Worm (Caenorhabditis elegans): Measurements from ENCODE around the gene nhr-14.
"Not testable (repeated sequence)": the region's sequence is repeated elsewhere in the genome, so short reads cannot be mapped to it uniquely, and the experiment has no call there.

nhr-14 gene

ce11 chrX:8458917-8459316 is 17.1 kb downstream of the nhr-14 start:
- not testable (repeated sequence) for TF ChIP-seq rpc-1 (optimal IDR thresholded peaks at IDR 0.05)
- TF ChIP-seq rpc-1 (tag; optimal IDR thresholded peaks at IDR 0.05), result peak; percentile 42
- peak; percentile 72 for TF ChIP-seq tbp1 (GFP tag; optimal IDR thresholded peaks at IDR 0.05)
- TF ChIP-seq B0261.1 (tag; optimal IDR thresholded peaks at IDR 0.05), result peak; percentile 31
- TF ChIP-seq Y56A3A.18 (GFP tag; IDR thresholded peaks at IDR 0.05), result 0 out of 2 replicates have a peak, but pooled peaks have one; percentile 41
- 0 out of 2 replicates have a peak, but pooled peaks have one; percentile 9 for TF ChIP-seq D2030.7 (GFP tag; IDR thresholded peaks at IDR 0.05)
- peak; percentile 54; the same call in 1 of the 2 replicates for TF ChIP-seq lin-26 (GFP tag; IDR thresholded peaks at IDR 0.05)
- peak; percentile 44; the same call in 1 of the 2 replicates for TF ChIP-seq hmg-1.2 (GFP tag; IDR thresholded peaks at IDR 0.05)
- TF ChIP-seq pbrm-1 (GFP tag; IDR thresholded peaks at IDR 0.05), result 0 out of 2 replicates have a peak, but pooled peaks have one; percentile 38

DNA sequence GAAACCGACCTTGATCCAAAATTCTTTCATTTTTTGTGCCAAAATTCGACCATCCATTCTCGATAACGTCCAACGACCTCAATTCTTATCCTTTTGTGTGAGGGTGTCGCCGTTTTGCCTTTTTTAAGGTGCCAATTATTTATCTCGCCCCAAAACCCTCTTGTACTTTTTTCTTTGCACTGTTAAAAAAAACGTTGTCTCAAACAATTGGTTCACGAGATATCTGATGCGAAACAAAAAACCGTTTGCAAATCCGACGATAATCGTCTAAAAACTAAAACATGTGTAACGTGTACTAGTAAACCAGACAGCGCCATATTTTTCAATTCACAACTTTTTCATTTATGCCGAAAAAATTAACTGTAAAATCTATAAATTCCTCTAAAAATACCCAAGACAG is 18.7 kb downstream of the nhr-14 start, which contains the start of gene F16F9.3:
Gene F16F9.3 (plus strand): TSS at position 301 of the 400 bp plus-strand sequence.
- TF ChIP-seq C17E4.6 (GFP tag; IDR thresholded peaks at IDR 0.05) (no peak), lag-1 (GFP tag; IDR thresholded peaks at IDR 0.05) (no peak), F39B2.1 (GFP tag; IDR thresholded peaks at IDR 0.05) (no peak), madf-6 (GFP tag; IDR thresholded peaks at IDR 0.05) (no peak), F37B4.10 (GFP tag; IDR thresholded peaks at IDR 0.05) (no peak)

DNA sequence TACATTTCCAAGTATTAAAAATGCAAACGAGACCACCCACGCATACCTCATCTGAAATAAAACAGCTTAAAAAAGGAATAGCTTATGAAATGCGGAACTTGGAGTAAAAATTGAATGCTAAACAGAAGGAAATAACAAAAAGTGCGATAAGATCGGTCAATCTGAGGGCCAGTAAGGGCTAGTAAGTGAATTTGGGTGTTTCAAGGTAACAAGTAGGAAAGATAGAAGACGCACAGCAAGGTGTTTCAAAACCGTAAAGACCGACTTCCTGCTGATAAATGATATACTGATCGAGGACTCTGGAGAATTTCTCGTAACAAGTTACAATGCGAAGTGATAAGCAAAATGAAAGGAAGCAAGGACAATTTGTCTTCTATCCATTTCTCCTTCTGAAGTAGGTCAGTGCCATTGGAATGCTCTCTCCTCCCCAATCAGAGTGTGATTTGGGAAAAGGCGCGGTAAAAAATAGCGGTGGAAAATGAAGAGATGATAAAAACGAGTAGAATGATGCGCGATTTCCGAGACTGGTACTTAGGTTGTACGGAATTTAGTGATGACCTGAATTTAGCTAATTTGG is 20.3 kb downstream of the nhr-14 start, which contains the start of gene dpy-6:
Gene dpy-6 (minus strand): TSS at position 51 of the 577 bp plus-strand sequence.
- no peak for TF ChIP-seq attf-5 (GFP tag; optimal IDR thresholded peaks at IDR 0.05)
- TF ChIP-seq F57C9.4 (tag; optimal IDR thresholded peaks at IDR 0.05), result no peak
- no peak for TF ChIP-seq K11D2.4 (GFP tag; IDR thresholded peaks at IDR 0.05)

ce11 chrX:8446108-8446507 is 29.9 kb downstream of the nhr-14 start, which contains the start of gene F16F9.1:
F16F9.1 (plus strand) TSS chrX:8446408.
- TF ChIP-seq lsy-27 (tag; optimal IDR thresholded peaks at IDR 0.05; ENCODE audit: borderline replicate concordance, insufficient read depth), result no peak
- no peak for TF ChIP-seq madf-3 (GFP tag; IDR thresholded peaks at IDR 0.05)
- no peak for TF ChIP-seq hrde-1 (tag; optimal IDR thresholded peaks at IDR 0.05; ENCODE audit: borderline replicate concordance)
- no peak for TF ChIP-seq tlf-1 (GFP tag; optimal IDR thresholded peaks at IDR 0.05)
- TF ChIP-seq attf-5 (GFP tag; optimal IDR thresholded peaks at IDR 0.05), result no peak
- no peak for TF ChIP-seq mcd-1 (GFP tag; IDR thresholded peaks at IDR 0.05)
- no peak for TF ChIP-seq Y67H2A.10 (GFP tag; conservative IDR thresholded peaks at IDR 0.05)
- no peak for TF ChIP-seq snpc-1.1 (tag; optimal IDR thresholded peaks at IDR 0.05; ENCODE audit: insufficient read depth)
- TF ChIP-seq ceh-100 (GFP tag; IDR thresholded peaks at IDR 0.05), result no peak
- no peak for TF ChIP-seq rec-8 (tag; optimal IDR thresholded peaks at IDR 0.05)
- TF ChIP-seq K12H6.12 (tag; optimal IDR thresholded peaks at IDR 0.05), result no peak
- TF ChIP-seq dox-1 (GFP tag; IDR thresholded peaks at IDR 0.05), result no peak
- TF ChIP-seq snpc-1.3 (tag; optimal IDR thresholded peaks at IDR 0.05; ENCODE audit: insufficient read depth), result no peak

ce11 chrX:8444922-8445321 is 31.1 kb downstream of the nhr-14 start:
- TF ChIP-seq madf-6 (GFP tag; IDR thresholded peaks at IDR 0.05) (no peak), snpc-1.3 (tag; optimal IDR thresholded peaks at IDR 0.05; ENCODE audit: insufficient read depth) (no peak), sdz-38 (tag; optimal IDR thresholded peaks at IDR 0.05) (no peak)
